Worm (Caenorhabditis elegans) whole organism, L2 larva: ENCODE data around the gene F57B1.5.
A peak's percentile ranks its signal among the peaks of the same experiment; 100 is the strongest.

Experiments
- ama-1 ChIP-seq: fragments of 150-350 bp; optimal IDR thresholded peaks from 2 replicates; lab custom pipeline; 2018; ENCODE audit warnings: inconsistent platforms
- ceh-82 ChIP-seq: fragments of 150-350 bp; optimal IDR thresholded peaks from 2 replicates; lab custom pipeline; 2014; ENCODE audit warnings: missing biosample characterization, missing genetic modification characterization
- lin-13 ChIP-seq: fragments of 150-350 bp; optimal IDR thresholded peaks from 2 replicates; lab custom pipeline; 2014; ENCODE audit warnings: missing biosample characterization, missing genetic modification reagents, missing genetic modification characterization
- lsy-2 ChIP-seq, 2 experiments: fragments of 150-350 bp in 1 of 2; sonication (generic microtip) in 1 of 2; optimal IDR thresholded peaks; 2 replicates each; lab custom pipeline; 2014 to 2017; ENCODE audit warnings: missing biosample characterization in 2 of 2, missing genetic modification characterization in 2 of 2
- nhr-10 ChIP-seq: sonication (generic microtip); optimal IDR thresholded peaks from 2 replicates; lab custom pipeline; 2017; ENCODE audit warnings: missing biosample characterization, missing genetic modification characterization
- nhr-237 ChIP-seq: fragments of 150-350 bp; optimal IDR thresholded peaks from 2 replicates; lab custom pipeline; 2014; ENCODE audit warnings: missing biosample characterization, missing genetic modification characterization
- unc-39 ChIP-seq: fragments of 150-350 bp; optimal IDR thresholded peaks from 2 replicates; lab custom pipeline; 2014; ENCODE audit warnings: missing biosample characterization, missing genetic modification characterization
- zag-1 ChIP-seq: fragments of 150-350 bp; optimal IDR thresholded peaks from 2 replicates; lab custom pipeline; 2014; ENCODE audit warnings: missing biosample characterization, missing genetic modification characterization
- ztf-11 ChIP-seq: sonication (generic microtip); optimal IDR thresholded peaks from 2 replicates; lab custom pipeline; 2017; ENCODE audit warnings: missing biosample characterization, missing genetic modification characterization

DNA sequence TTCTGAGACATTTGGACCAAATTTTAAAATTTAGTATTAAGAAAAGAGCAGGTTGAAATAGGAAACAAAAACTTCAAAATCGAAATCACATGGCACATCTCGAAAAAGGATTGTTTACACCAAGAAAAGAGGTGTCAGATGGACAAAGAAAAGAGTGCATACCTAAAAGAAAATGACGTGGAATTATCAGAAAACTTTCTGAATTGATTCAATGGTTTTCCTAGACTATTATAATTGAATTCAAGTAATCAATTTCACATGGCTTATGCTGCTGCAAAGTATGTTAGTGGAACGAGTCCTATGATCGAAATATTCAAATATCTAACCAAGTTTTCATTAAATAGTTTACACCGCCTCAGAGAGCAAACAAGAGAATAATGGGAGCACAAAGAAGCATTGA is 45.3 kb downstream of the F57B1.5 start:
- no peak for TF ChIP-seq ceh-82 (tag; lab: Kevin White, UChicago)
- no peak for TF ChIP-seq lin-13 (GFP tag; lab: Kevin White, UChicago)
- no peak for TF ChIP-seq ama-1 (lab: Kevin White, UChicago)
- TF ChIP-seq unc-39 = no peak
- TF ChIP-seq nhr-237 (tag; lab: Kevin White, UChicago) = no peak
- TF ChIP-seq zag-1 (tag; lab: Kevin White, UChicago) = no peak
- TF ChIP-seq nhr-10 (tag; lab: Kevin White, UChicago) = no peak
- peak in 1 of 2 experiments; percentile 40 for TF ChIP-seq lsy-2 (tag; optimal IDR thresholded peaks at IDR 0.05; lab: Kevin White, UChicago)
- no peak for TF ChIP-seq ztf-11 (tag; lab: Kevin White, UChicago)
